Worm (Caenorhabditis elegans): ENCODE data around the gene hum-8.

hum-8 gene

DNA sequence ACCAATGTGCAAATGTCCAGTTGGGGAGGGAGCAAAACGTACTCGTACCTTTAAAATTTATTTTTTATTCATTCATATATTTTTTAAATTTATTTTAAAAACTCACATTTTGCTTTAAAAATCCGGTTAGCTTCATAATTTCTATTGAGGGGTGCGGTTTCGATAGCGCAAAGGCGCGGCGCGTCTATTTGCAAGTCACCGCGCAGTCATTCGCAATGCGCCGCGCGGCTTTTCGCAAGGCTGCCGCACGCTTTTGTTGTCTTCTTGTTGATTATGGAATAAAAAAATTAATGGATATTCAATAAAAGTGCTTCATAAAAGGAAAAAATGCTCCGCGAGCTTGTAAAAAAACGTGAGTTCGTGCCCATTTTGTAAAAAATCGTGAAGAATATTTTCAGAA is 50.1 kb downstream of the hum-8 start, which contains the start of the genes ears-2 and uncp-18:
ears-2 (minus strand) TSS at position 190 of the 400 bp plus-strand sequence.
uncp-18 (plus strand) TSS at position 282 of the 400 bp plus-strand sequence.
- TF ChIP-seq W03F9.2 (tag; optimal IDR thresholded peaks at IDR 0.05), result peak; percentile 96
- TF ChIP-seq him-1 (tag; optimal IDR thresholded peaks at IDR 0.05), result peak; percentile 65
- peak; percentile 69 for TF ChIP-seq dao-5 (tag; optimal IDR thresholded peaks at IDR 0.05)

DNA sequence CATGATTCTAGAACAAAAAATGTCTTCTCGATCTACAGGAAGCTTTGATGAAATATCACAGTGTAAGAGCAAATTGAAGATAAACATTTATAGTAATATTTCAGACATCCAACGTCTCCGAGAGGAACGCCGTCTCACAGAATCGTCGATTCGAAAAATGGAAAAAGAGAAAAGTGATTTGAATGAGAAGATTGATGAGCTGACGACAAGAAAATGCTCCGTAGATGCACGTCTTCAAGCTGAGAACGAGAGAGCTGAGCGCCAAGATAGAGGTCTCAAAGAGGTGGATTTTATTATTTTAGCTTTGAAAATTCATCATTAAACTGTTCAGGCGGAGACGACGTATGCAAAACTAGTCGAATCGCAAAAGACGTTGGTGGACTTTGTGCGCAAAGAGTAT is 52.3 kb downstream of the hum-8 start, which contains the start of gene ssna-1:
ssna-1 (plus strand) TSS at position 12 of the 400 bp plus-strand sequence.
- TF ChIP-seq W03F9.2 (tag; optimal IDR thresholded peaks at IDR 0.05) (no peak), him-1 (tag; optimal IDR thresholded peaks at IDR 0.05) (no peak), dao-5 (tag; optimal IDR thresholded peaks at IDR 0.05) (no peak)

DNA sequence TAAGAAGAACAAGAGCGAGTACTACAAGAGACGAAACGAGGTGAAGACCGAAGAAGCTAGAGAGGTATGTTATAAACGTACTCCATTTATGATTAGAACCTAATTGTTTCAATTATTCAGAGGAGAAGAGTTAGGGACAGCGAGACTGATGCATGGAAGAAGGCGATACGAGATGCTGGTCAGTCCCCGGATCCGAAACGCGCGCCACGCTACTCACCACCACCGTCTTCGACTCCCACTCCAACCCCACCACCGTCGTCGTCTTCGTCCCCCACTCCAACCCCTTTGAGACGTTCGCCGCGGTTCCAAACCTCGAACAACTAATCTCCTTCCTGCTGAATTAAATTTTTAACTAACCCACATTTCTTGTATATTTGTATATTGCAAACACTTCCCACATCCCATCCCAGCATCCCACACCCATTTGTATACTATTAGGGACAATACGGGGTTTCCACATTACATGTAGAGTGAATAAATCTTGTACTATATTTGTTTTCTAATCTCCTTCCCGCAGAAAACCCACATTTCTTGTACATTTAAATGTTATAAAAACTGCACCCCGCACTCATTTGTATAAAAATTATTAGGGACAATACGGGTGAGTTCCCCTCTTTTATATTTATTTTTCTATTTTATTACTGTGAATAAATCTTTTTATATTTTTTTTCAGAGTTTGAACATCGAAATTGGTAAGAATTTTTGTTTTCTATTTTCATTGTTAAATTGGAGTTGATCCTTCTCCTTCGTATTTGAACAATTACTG is 52.9 kb downstream of the hum-8 start:
- TF ChIP-seq dao-5 (tag; optimal IDR thresholded peaks at IDR 0.05) (no peak), W03F9.2 (tag; optimal IDR thresholded peaks at IDR 0.05) (no peak), him-1 (tag; optimal IDR thresholded peaks at IDR 0.05) (no peak)

DNA sequence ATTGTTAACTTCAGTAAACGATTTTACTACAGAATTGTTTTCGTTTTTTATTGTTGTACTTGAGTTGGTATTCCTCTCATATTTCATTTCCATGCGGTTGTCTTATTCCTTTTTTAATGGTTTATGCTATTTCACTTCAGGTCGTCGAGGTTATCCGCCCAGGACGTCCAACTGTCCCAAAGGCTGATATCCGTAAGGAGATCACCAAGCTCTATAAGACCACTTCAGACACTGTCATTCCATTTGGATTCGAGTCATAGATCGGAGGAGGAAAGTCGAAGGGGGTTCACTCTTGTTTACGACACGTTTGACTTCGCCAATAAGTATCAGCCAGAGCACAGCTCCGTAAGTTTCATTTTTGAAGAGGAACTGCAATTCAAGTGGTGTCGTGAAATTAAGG is 53.8 kb downstream of the hum-8 start, which contains the start of gene T07A9.14:
T07A9.14 (plus strand) TSS at position 124 of the 400 bp plus-strand sequence.
- TF ChIP-seq W03F9.2 (tag; optimal IDR thresholded peaks at IDR 0.05) (no peak), him-1 (tag; optimal IDR thresholded peaks at IDR 0.05) (no peak), dao-5 (tag; optimal IDR thresholded peaks at IDR 0.05) (no peak)

DNA sequence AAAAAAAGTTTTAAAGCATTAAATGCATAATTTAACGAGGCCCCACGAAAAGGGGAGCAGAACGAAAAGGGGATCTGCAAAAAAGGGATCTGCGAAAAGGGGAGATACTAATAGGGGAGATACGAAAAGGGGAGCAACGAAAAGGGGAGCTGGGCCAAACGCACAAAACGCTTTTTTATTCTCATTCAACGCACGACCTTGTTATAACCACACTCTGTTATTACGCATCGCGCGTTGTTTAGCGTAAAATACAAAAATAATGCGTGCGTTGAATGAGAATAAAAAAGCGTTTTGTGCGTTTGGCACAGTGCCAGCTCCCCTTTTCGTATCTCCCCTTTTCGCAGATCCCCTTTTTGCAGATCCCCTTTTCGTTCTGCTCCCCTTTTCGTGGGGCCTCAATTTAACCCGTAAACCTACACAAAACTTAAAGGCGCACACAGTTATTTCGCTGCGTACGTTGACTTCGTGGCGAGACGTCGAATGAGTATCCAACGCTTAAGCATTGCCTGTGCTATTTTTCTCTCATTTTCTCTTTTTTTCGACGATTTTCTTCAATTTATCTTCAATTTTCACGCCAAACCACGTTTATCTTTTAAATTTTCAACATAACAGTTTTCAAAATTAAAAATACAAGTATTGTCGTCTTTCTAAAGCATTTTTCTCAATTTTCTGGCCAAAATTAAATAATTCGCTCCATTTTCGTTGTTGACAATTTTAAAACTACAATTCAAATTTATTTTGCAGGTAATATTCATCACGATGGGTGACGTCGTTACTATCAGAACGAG is 55.0 kb downstream of the hum-8 start, which contains the start of gene rps-24:
rps-24 (plus strand) TSS at position 738 of the 788 bp plus-strand sequence.
- TF ChIP-seq him-1 (tag; optimal IDR thresholded peaks at IDR 0.05), result peak; percentile 51
- TF ChIP-seq dao-5 (tag; optimal IDR thresholded peaks at IDR 0.05), result peak; percentile 48
- peak; percentile 87 for TF ChIP-seq W03F9.2 (tag; optimal IDR thresholded peaks at IDR 0.05)

DNA sequence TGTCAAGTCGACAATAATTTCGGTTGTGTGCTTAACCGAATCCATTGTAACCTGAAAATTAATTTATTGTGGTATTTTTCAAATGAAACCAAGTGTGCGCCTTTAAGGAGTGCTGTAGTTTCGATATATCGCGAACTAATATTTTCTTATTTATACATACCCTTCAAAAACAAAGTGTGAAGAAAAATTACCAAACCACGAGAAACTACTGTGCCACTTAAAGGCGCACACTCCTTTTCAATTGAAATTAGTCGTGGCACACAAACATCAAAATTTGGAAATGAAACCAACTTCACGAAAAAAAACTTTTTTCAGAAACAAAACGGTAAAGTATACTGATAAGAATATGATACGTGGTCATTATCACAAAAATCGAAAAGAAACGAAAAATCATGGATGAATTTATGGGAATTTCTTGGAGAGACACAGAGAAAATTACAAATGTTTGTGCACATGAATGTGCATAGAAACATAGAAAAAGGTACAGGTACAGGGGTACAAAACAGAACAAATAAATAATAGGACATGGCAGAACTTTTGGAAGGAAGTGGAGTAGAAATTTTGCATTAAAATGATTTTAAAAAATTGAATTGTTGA is 57.1 kb downstream of the hum-8 start, which contains the start of gene spl-1:
spl-1 (minus strand) TSS at position 51 of the 597 bp plus-strand sequence.
- TF ChIP-seq W03F9.2 (tag; optimal IDR thresholded peaks at IDR 0.05), result no peak
- no peak for TF ChIP-seq dao-5 (tag; optimal IDR thresholded peaks at IDR 0.05)
- TF ChIP-seq him-1 (tag; optimal IDR thresholded peaks at IDR 0.05), result no peak

DNA sequence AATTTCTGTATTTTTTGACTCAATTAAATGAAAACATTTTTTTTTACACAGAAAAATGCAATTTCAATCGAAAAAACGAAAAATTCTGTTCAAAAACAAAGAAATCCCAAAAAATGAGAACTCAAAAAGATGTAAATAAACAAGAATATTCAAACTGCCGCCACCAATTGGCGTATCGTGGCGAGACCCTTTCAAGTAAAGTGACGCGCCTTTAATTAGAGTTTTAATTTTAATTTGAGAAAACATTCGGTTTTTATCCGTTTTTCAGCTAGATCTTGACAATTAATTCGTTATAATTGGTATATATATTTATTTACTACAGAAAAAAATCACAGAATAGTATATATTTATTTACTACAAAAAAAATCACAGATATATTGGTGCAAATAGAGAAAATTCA is 60.7 kb downstream of the hum-8 start:
- TF ChIP-seq W03F9.2 (tag; optimal IDR thresholded peaks at IDR 0.05) (no peak), dao-5 (tag; optimal IDR thresholded peaks at IDR 0.05) (no peak), him-1 (tag; optimal IDR thresholded peaks at IDR 0.05) (no peak)

All from whole organism, L4/young adult.